Worm (Caenorhabditis elegans) whole organism, late embryonic: ENCODE data around the gene K06A4.10.

Experiments
- ahr-1 ChIP-seq: sonication (generic microtip); optimal IDR thresholded peaks from 2 replicates; lab custom pipeline; 2016; ENCODE audit warnings: missing genetic modification characterization, missing compliant biosample characterization
- ama-1 ChIP-seq: fragments of 150-350 bp; optimal IDR thresholded peaks from 2 replicates; lab custom pipeline; 2014
- ceh-14 ChIP-seq: sonication (generic microtip); optimal IDR thresholded peaks from 2 replicates; lab custom pipeline; 2016; ENCODE audit warnings: missing genotype, missing genetic modification characterization, missing compliant biosample characterization
- ceh-31 ChIP-seq: sonication (generic microtip); optimal IDR thresholded peaks from 2 replicates; lab custom pipeline; 2016; ENCODE audit warnings: missing genetic modification characterization, missing compliant biosample characterization
- ceh-9 ChIP-seq: sonication (generic microtip); optimal IDR thresholded peaks from 2 replicates; lab custom pipeline; 2016; ENCODE audit warnings: mild to moderate bottlenecking, missing genetic modification characterization, inconsistent platforms, missing compliant biosample characterization
- che-1 ChIP-seq: sonication (generic microtip); optimal IDR thresholded peaks from 2 replicates; lab custom pipeline; 2016; ENCODE audit warnings: mild to moderate bottlenecking, missing genetic modification characterization, missing compliant biosample characterization
- dmd-4 ChIP-seq: sonication (generic microtip); optimal IDR thresholded peaks from 2 replicates; lab custom pipeline; 2016; ENCODE audit warnings: borderline replicate concordance, missing genetic modification characterization, missing compliant biosample characterization
- elt-2 ChIP-seq: sonication (generic microtip); optimal IDR thresholded peaks from 2 replicates; lab custom pipeline; 2016; ENCODE audit warnings: missing genetic modification reagents, missing genetic modification characterization, missing compliant biosample characterization
- fax-1 ChIP-seq: sonication (generic microtip); optimal IDR thresholded peaks from 2 replicates; lab custom pipeline; 2016; ENCODE audit warnings: missing genotype, missing genetic modification characterization, missing compliant biosample characterization
- hlh-30 ChIP-seq: sonication (generic microtip); optimal IDR thresholded peaks from 2 replicates; lab custom pipeline; 2017; ENCODE audit warnings: antibody characterized with exemption, missing genetic modification characterization, missing compliant biosample characterization; ENCODE audit not compliant: insufficient read depth
- madf-2 ChIP-seq: sonication (generic microtip); optimal IDR thresholded peaks from 2 replicates; lab custom pipeline; 2017; ENCODE audit warnings: missing genetic modification characterization, missing compliant biosample characterization

DNA sequence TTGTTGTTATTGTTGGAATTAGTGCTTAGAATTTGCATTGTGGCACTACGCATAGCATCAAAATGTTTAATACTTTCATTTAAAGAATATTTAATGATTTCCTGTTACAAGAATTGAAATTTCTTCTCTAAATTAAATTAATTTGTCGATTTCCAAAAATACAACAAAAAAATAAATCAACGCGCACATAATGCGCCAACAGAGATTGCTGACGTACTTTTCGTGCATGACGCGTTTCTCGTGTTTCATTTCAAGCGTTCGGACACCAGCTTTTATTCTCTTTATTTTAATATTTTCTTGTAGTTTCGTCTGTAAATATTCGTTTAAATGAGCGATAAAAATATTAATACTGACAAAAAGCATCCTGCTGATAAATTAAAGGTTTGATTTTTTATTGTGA, 24.0 kb upstream of the K06A4.10 start, which contains the start of gene eif-2Bdelta:
- TF ChIP-seq ceh-31 (tag; lab: Kevin White, UChicago) (no peak), dmd-4 (tag; lab: Kevin White, UChicago) (no peak), elt-2 (tag; lab: Kevin White, UChicago) (no peak), che-1 (tag; lab: Kevin White, UChicago) (no peak), madf-2 (tag; lab: Kevin White, UChicago) (no peak), ama-1 (no peak), hlh-30 (tag; lab: Kevin White, UChicago) (no peak), ceh-9 (tag; lab: Kevin White, UChicago) (no peak), fax-1 (tag; lab: Kevin White, UChicago) (no peak), ceh-14 (tag; lab: Kevin White, UChicago) (no peak), ahr-1 (tag; lab: Kevin White, UChicago) (no peak)
